Worm (Caenorhabditis elegans): ENCODE results near the gene str-37.

str-37 gene

DNA sequence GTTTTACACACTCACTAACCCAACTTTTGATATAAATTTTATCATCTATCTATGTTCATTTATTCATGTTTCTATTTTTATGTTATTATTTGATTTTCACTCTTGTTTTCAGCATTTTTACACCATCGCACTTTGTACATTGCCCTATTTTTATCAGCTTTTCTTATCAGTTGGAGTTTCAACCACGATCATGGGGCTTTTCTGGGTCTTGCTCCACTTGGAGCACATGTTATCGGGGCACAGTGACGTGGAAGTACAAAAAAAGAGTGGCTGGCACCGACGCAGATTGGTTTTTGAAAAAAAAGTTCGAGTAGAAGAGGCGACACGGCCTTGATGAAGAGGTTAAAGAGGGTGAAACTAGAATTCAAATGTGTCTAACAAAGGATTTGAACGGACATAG, 49.6 kb downstream of the str-37 start (continued):
- TF ChIP-seq nhr-27 (tag; optimal IDR thresholded peaks at IDR 0.05) (no peak), ztf-3 (GFP tag; optimal IDR thresholded peaks at IDR 0.05) (no peak), F57A8.1 (GFP tag; optimal IDR thresholded peaks at IDR 0.05) (no peak), ceh-79 (tag; optimal IDR thresholded peaks at IDR 0.05) (no peak), egrh-3 (GFP tag; IDR thresholded peaks at IDR 0.05) (no peak), mxl-1 (tag; optimal IDR thresholded peaks at IDR 0.05) (no peak), Y53F4B.3 (GFP tag; IDR thresholded peaks at IDR 0.05) (no peak), lin-54 (GFP tag; optimal IDR thresholded peaks at IDR 0.05) (no peak), cebp-1 (GFP tag; IDR thresholded peaks at IDR 0.05) (no peak), cebp-1 (tag; optimal IDR thresholded peaks at IDR 0.05) (peak; percentile 48), hmg-1.2 (GFP tag; IDR thresholded peaks at IDR 0.05) (no peak), lin-26 (GFP tag; IDR thresholded peaks at IDR 0.05) (no peak), C06A6.2 (GFP tag; conservative IDR thresholded peaks at IDR 0.05) (no peak), aptf-2 (GFP tag; conservative IDR thresholded peaks at IDR 0.05) (no peak), F22D6.2 (tag; optimal IDR thresholded peaks at IDR 0.05) (no peak), Y95B8A.8 (GFP tag; IDR thresholded peaks at IDR 0.05) (0 out of 2 replicates have a peak, but pooled peaks have one; percentile 62), dpff-1 (tag; optimal IDR thresholded peaks at IDR 0.05) (no peak), snpc-4 (GFP tag; optimal IDR thresholded peaks at IDR 0.05) (no peak), snpc-4 (tag; optimal IDR thresholded peaks at IDR 0.05) (peak in 1 of 4 experiments; percentile 9), hmg-20 (GFP tag; IDR thresholded peaks at IDR 0.05) (no peak), Y53G8AR.9 (GFP tag; conservative IDR thresholded peaks at IDR 0.05) (no peak), ceh-91 (GFP tag; IDR thresholded peaks at IDR 0.05) (no peak), dpl-1 (GFP tag; optimal IDR thresholded peaks at IDR 0.05) (no peak), sdz-38 (tag; optimal IDR thresholded peaks at IDR 0.05) (no peak), F23B12.7 (tag; optimal IDR thresholded peaks at IDR 0.05; ENCODE audit: insufficient read depth) (no peak), F10E7.11 (tag; optimal IDR thresholded peaks at IDR 0.05) (no peak), atf-7 (tag; optimal IDR thresholded peaks at IDR 0.05) (peak; percentile 67), F37B4.10 (GFP tag; IDR thresholded peaks at IDR 0.05) (no peak), nhr-90 (tag; optimal IDR thresholded peaks at IDR 0.05) (no peak), ztf-26 (tag; optimal IDR thresholded peaks at IDR 0.05) (no peak), madf-10 (tag; optimal IDR thresholded peaks at IDR 0.05) (no peak), lag-1 (GFP tag; IDR thresholded peaks at IDR 0.05) (no peak), Y67H2A.10 (GFP tag; conservative IDR thresholded peaks at IDR 0.05) (no peak), nfya-1 (tag; optimal IDR thresholded peaks at IDR 0.05; ENCODE audit: borderline replicate concordance, insufficient read depth) (no peak), nhr-120 (GFP tag; IDR thresholded peaks at IDR 0.05) (no peak), F33H1.4 (GFP tag; IDR thresholded peaks at IDR 0.05) (no peak), ztf-28 (GFP tag; IDR thresholded peaks at IDR 0.05) (no peak), chd-7 (tag; optimal IDR thresholded peaks at IDR 0.05) (no peak), mcd-1 (GFP tag; IDR thresholded peaks at IDR 0.05) (no peak), die-1 (tag; optimal IDR thresholded peaks at IDR 0.05) (no peak), pha-4 (tag; optimal IDR thresholded peaks at IDR 0.05) (no peak), dox-1 (GFP tag; IDR thresholded peaks at IDR 0.05) (0 out of 2 replicates have a peak, but pooled peaks have one; percentile 24)
